Worm (Caenorhabditis elegans): ENCODE data around the gene rha-1.
A peak's percentile ranks its signal among the peaks of the same experiment; 100 is the strongest.

The rha-1 gene

DNA sequence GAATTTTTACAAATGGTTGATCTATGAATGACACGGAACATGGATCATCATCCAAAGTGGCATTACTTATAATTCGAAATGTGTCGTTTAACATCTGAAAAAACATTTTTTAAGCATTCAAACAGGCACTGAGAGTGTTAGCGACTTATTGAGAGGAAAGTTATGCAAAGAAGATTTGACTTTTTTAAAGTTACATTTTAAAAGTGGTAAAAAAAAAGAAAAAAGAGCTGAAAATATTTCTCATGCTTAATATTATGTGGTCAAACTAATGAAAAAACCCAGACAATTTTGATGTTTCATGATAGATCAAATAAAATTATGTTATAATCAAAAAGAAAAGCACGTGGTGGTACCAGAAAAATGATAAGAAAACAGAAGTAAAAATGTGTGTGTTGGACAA, 18.4 kb downstream of the rha-1 start, which contains the start of gene npr-20:
Gene npr-20 (minus strand): TSS at position 101 of the 400 bp plus-strand sequence.
- no peak for TF ChIP-seq ham-2 (GFP tag; optimal IDR thresholded peaks at IDR 0.05)

DNA sequence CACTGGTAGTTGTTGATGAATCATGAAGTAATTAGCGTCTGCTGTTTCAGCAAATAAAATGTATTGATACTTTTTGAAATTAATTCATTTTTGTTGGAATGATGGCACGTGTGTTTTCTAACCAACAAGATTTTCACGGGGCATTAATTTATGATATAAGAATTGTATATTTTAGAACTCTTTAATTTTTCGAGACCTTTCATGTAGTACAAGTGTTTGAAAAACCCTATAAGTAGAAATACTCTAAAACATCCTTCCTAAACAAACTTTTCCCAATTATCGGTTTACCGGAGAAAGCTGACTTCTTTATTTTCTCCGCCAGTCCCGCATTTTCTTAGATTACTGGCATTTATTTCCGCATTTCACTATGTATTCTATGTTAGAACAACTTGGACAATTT, 23.9 kb downstream of the rha-1 start, which contains the start of gene snb-6:
Gene snb-6 (minus strand): TSS at position 101 of the 400 bp plus-strand sequence.
- no peak for TF ChIP-seq M03D4.4 (tag; optimal IDR thresholded peaks at IDR 0.05)
- TF ChIP-seq drap-1 (GFP tag; optimal IDR thresholded peaks at IDR 0.05), result no peak
- no peak for TF ChIP-seq nhr-12 (tag; optimal IDR thresholded peaks at IDR 0.05)
- TF ChIP-seq unc-120 (tag; optimal IDR thresholded peaks at IDR 0.05; ENCODE audit: poor library complexity, severe bottlenecking), result no peak
- no peak for TF ChIP-seq pha-4 (tag; optimal IDR thresholded peaks at IDR 0.05)
- TF ChIP-seq flh-1 (GFP tag; optimal IDR thresholded peaks at IDR 0.05), result no peak
- TF ChIP-seq ceh-39 (tag; optimal IDR thresholded peaks at IDR 0.05), result no peak
- TF ChIP-seq lin-32 (GFP tag; optimal IDR thresholded peaks at IDR 0.05), result no peak
- TF ChIP-seq sem-2 (GFP tag; optimal IDR thresholded peaks at IDR 0.05), result no peak
- no peak for TF ChIP-seq cnd-1 (tag; optimal IDR thresholded peaks at IDR 0.05)
- TF ChIP-seq ztf-11 (tag; optimal IDR thresholded peaks at IDR 0.05), result no peak
- TF ChIP-seq unc-62 (GFP tag; optimal IDR thresholded peaks at IDR 0.05), result no peak
- no peak for TF ChIP-seq elt-3 (tag; optimal IDR thresholded peaks at IDR 0.05)
- TF ChIP-seq lin-13 (tag; optimal IDR thresholded peaks at IDR 0.05), result no peak

DNA sequence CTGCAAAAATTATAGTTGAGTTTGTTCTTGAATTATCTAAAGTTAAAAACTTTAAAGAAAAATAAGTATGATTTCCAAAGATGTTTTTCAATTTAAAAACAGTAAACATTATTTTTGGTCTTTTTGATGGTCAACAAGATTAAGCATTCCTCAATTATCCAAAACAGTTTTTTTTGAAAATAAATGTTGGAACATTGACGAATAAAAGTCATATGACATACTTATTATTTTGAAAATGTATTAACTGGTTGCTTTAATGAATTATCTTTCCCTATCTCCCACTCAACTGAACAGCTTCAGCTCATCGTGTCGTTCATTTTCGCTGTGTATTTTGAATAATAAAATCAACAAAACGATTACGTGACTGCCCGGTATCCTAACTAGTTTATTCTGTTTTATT, 26.4 kb downstream of the rha-1 start:
- no peak for TF ChIP-seq ceh-83 (GFP tag; optimal IDR thresholded peaks at IDR 0.05)
- TF ChIP-seq cnd-1 (tag; optimal IDR thresholded peaks at IDR 0.05), result no peak
- TF ChIP-seq lsy-2 (tag; optimal IDR thresholded peaks at IDR 0.05), result no peak
- TF ChIP-seq pha-4 (tag; optimal IDR thresholded peaks at IDR 0.05), result no peak
- no peak for TF ChIP-seq elt-1 (tag; optimal IDR thresholded peaks at IDR 0.05; ENCODE audit: borderline replicate concordance, insufficient read depth)
- no peak for TF ChIP-seq nhr-76 (tag; optimal IDR thresholded peaks at IDR 0.05)
- TF ChIP-seq bed-3 (GFP tag; optimal IDR thresholded peaks at IDR 0.05), result no peak
- TF ChIP-seq blmp-1 (tag; optimal IDR thresholded peaks at IDR 0.05), result no peak
- no peak for TF ChIP-seq lin-13 (tag; optimal IDR thresholded peaks at IDR 0.05)
- TF ChIP-seq elt-3 (tag; optimal IDR thresholded peaks at IDR 0.05), result no peak

DNA sequence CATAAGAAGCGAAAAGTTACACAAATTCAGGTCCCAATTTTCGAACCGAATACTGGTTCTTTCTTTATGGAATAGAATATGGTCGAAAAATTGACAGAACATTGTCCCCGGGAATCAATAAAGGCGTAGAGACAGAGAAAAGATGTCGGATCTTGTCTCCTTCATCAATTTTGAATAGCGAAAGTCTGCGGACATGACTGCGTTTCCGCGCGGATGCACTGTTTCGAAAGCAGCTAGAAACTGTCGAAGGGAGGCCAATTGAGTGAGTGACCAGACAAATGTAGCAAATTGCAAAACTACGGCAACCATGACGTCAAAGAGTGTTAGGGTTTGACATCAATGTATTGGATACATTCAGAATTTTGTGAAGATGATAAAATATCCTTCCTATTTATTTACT, 26.9 kb downstream of the rha-1 start:
- TF ChIP-seq ham-2 (GFP tag; optimal IDR thresholded peaks at IDR 0.05), result peak; percentile 75
- no peak for TF ChIP-seq lin-32 (GFP tag; optimal IDR thresholded peaks at IDR 0.05)
- peak; percentile 12 for TF ChIP-seq unc-62 (GFP tag; optimal IDR thresholded peaks at IDR 0.05)
- peak; percentile 59 for TF ChIP-seq blmp-1 (tag; optimal IDR thresholded peaks at IDR 0.05)
- no peak for TF ChIP-seq bed-3 (GFP tag; optimal IDR thresholded peaks at IDR 0.05)
- TF ChIP-seq mep-1 (tag; optimal IDR thresholded peaks at IDR 0.05), result no peak
- no peak for TF ChIP-seq cnd-1 (tag; optimal IDR thresholded peaks at IDR 0.05)

DNA sequence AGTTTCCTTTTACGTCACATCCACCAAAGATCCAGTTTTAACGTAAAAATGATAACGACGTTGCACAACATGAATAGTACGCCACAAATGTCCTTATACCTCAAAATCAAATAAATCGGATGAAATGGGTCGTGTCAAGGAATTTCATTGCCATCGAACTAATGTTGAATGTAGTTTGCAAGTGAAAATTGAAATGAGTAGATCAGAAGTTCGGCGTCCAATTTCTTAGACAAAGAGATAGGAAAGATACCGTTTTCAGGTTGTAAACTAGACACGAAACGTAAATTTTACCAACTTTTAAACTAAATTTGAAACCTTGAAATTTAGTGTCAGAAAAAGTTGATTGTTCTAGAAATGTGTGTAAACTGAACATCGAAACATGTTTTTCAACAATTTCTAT, 28.6 kb downstream of the rha-1 start:
- TF ChIP-seq mep-1 (tag; optimal IDR thresholded peaks at IDR 0.05) (no peak), tbx-8 (GFP tag; optimal IDR thresholded peaks at IDR 0.05) (no peak), drap-1 (GFP tag; optimal IDR thresholded peaks at IDR 0.05) (no peak), elt-3 (tag; optimal IDR thresholded peaks at IDR 0.05) (no peak)

DNA sequence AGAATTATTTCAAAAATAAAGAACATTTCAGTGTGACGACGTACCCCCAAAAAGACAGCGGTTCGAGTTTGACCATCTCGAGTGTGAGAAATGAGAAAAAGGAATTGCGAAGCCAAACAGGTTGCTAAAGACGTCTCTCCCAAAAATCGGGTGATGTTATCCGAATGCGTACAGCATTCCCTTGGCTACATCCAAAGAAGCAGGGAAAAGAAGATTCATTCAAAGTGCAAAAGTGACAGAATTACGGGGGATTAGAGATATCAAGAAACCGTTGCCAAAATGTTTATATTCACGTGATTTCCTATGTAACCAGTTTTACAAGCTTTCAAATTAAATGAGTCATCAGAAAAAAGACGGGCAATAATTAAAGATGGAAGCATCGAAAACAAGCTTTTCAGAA, 29.5 kb downstream of the rha-1 start:
- no peak for TF ChIP-seq mls-2 (tag; optimal IDR thresholded peaks at IDR 0.05)
- TF ChIP-seq blmp-1 (tag; optimal IDR thresholded peaks at IDR 0.05), result no peak
- TF ChIP-seq tbx-8 (GFP tag; optimal IDR thresholded peaks at IDR 0.05), result no peak
- no peak for TF ChIP-seq drap-1 (GFP tag; optimal IDR thresholded peaks at IDR 0.05)
- no peak for TF ChIP-seq ham-2 (GFP tag; optimal IDR thresholded peaks at IDR 0.05)
- TF ChIP-seq nhr-76 (tag; optimal IDR thresholded peaks at IDR 0.05), result no peak

DNA sequence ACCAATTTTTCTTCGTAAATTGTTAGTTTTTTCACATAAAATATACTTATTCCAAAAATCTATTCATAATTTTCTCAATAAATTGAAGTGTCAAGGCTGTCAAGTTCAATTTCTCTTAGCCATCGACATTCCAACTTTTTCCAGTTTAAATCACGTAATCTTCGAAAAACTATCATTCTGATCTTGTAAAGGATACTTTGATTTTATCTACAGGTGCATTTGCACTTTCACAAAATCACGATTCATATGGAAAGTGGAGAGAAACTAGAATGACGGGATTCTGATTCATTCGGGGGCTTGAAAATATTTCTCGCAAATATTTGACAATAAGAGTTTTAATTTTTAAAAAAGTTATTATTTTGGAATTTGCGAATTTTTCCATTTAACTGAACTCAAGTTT, 30.2 kb downstream of the rha-1 start:
- TF ChIP-seq nhr-2 (tag; optimal IDR thresholded peaks at IDR 0.05), result no peak
- no peak for TF ChIP-seq pha-4 (tag; optimal IDR thresholded peaks at IDR 0.05)
- no peak for TF ChIP-seq hlh-1 (tag; optimal IDR thresholded peaks at IDR 0.05)
- TF ChIP-seq elt-1 (tag; optimal IDR thresholded peaks at IDR 0.05; ENCODE audit: borderline replicate concordance, insufficient read depth), result no peak
- no peak for TF ChIP-seq ces-1 (GFP tag; optimal IDR thresholded peaks at IDR 0.05)
- no peak for TF ChIP-seq lin-32 (GFP tag; optimal IDR thresholded peaks at IDR 0.05)
- TF ChIP-seq snpc-4 (tag; optimal IDR thresholded peaks at IDR 0.05), result no peak
- TF ChIP-seq unc-120 (tag; optimal IDR thresholded peaks at IDR 0.05; ENCODE audit: poor library complexity, severe bottlenecking), result no peak
- no peak for TF ChIP-seq zip-8 (tag; optimal IDR thresholded peaks at IDR 0.05)
- no peak for TF ChIP-seq ham-2 (GFP tag; optimal IDR thresholded peaks at IDR 0.05)
- TF ChIP-seq nhr-237 (tag; optimal IDR thresholded peaks at IDR 0.05), result no peak
- TF ChIP-seq mep-1 (tag; optimal IDR thresholded peaks at IDR 0.05), result no peak
- TF ChIP-seq sem-2 (GFP tag; optimal IDR thresholded peaks at IDR 0.05), result no peak
- no peak for TF ChIP-seq drap-1 (GFP tag; optimal IDR thresholded peaks at IDR 0.05)
- TF ChIP-seq unc-62 (GFP tag; optimal IDR thresholded peaks at IDR 0.05), result no peak
- no peak for TF ChIP-seq ztf-11 (tag; optimal IDR thresholded peaks at IDR 0.05)

All from whole organism, mixed stage, embryonic.